Worm (Caenorhabditis elegans) whole organism, L2 larva: ENCODE data around the gene ZK546.2.

ENCODE experiments used
- C34F6.9 ChIP-seq: fragments of 150-350 bp; optimal IDR thresholded peaks from 2 replicates; lab custom pipeline; 2014; ENCODE audit warnings: missing biosample characterization, missing genetic modification characterization
- F13H6.1 ChIP-seq: sonication (generic microtip); optimal IDR thresholded peaks from 2 replicates; lab custom pipeline; 2016; ENCODE audit warnings: missing genetic modification characterization, missing compliant biosample characterization
- R02D3.7 ChIP-seq: fragments of 150-350 bp; optimal IDR thresholded peaks from 2 replicates; lab custom pipeline; 2014; ENCODE audit warnings: missing biosample characterization, missing genetic modification characterization
- Y55F3AM.14 ChIP-seq: fragments of 200-800 bp; sonication (Bioruptor generic); optimal IDR thresholded peaks from 2 replicates; lab custom pipeline; 2018; ENCODE audit warnings: mild to moderate bottlenecking, missing genetic modification characterization, missing compliant biosample characterization
- ZK546.5 ChIP-seq: sonication (generic microtip); optimal IDR thresholded peaks from 2 replicates; lab custom pipeline; 2017; ENCODE audit warnings: missing biosample characterization, missing genetic modification characterization
- alr-1 ChIP-seq: fragments of 150-350 bp; optimal IDR thresholded peaks from 2 replicates; lab custom pipeline; 2014; ENCODE audit warnings: missing biosample characterization, missing genetic modification characterization
- aly-2 ChIP-seq: fragments of 150-350 bp; optimal IDR thresholded peaks from 2 replicates; lab custom pipeline; 2014; ENCODE audit warnings: missing biosample characterization, missing genetic modification characterization
- ama-1 ChIP-seq: fragments of 150-350 bp; optimal IDR thresholded peaks from 2 replicates; lab custom pipeline; 2018; ENCODE audit warnings: inconsistent platforms
- blmp-1 ChIP-seq: sonication (generic microtip); optimal IDR thresholded peaks from 2 replicates; lab custom pipeline; 2017; ENCODE audit warnings: missing genetic modification characterization, mild to moderate bottlenecking, missing compliant biosample characterization, antibody characterized with exemption, moderate library complexity; ENCODE audit not compliant: insufficient read depth
- crh-2 ChIP-seq: sonication (generic microtip); optimal IDR thresholded peaks from 2 replicates; lab custom pipeline; 2017; ENCODE audit warnings: missing biosample characterization, missing genetic modification characterization
- elt-1 ChIP-seq: fragments of 150-350 bp; optimal IDR thresholded peaks from 2 replicates; lab custom pipeline; 2014; ENCODE audit warnings: missing biosample characterization, missing genetic modification characterization
- elt-3 ChIP-seq: sonication (generic microtip); optimal IDR thresholded peaks from 2 replicates; lab custom pipeline; 2017; ENCODE audit warnings: missing biosample characterization, missing genetic modification characterization
- fos-1 ChIP-seq: fragments of 150-350 bp; optimal IDR thresholded peaks from 2 replicates; lab custom pipeline; 2014; ENCODE audit warnings: missing biosample characterization, missing genetic modification characterization
- gmeb-1 ChIP-seq: fragments of 150-350 bp; optimal IDR thresholded peaks from 2 replicates; lab custom pipeline; 2014; ENCODE audit warnings: missing biosample characterization, missing genetic modification characterization
- lin-13 ChIP-seq: fragments of 150-350 bp; optimal IDR thresholded peaks from 2 replicates; lab custom pipeline; 2014; ENCODE audit warnings: missing biosample characterization, missing genetic modification reagents, missing genetic modification characterization
- lin-39 ChIP-seq: fragments of 150-350 bp; optimal IDR thresholded peaks from 2 replicates; lab custom pipeline; 2014; ENCODE audit warnings: missing biosample characterization, missing genetic modification reagents, missing genetic modification characterization
- lsy-2 ChIP-seq, 2 experiments: fragments of 150-350 bp in 1 of 2; sonication (generic microtip) in 1 of 2; optimal IDR thresholded peaks; 2 replicates each; lab custom pipeline; 2014 to 2017; ENCODE audit warnings: missing biosample characterization in 2 of 2, missing genetic modification characterization in 2 of 2
- mab-5 ChIP-seq: fragments of 150-350 bp; optimal IDR thresholded peaks from 2 replicates; lab custom pipeline; 2014; ENCODE audit warnings: missing biosample characterization, missing genetic modification characterization
- mbf-1 ChIP-seq: sonication (generic microtip); optimal IDR thresholded peaks from 2 replicates; lab custom pipeline; 2017; ENCODE audit warnings: missing biosample characterization, missing genetic modification characterization
- nhr-10 ChIP-seq: sonication (generic microtip); optimal IDR thresholded peaks from 2 replicates; lab custom pipeline; 2017; ENCODE audit warnings: missing biosample characterization, missing genetic modification characterization
- nhr-11 ChIP-seq: fragments of 150-350 bp; optimal IDR thresholded peaks from 2 replicates; lab custom pipeline; 2014; ENCODE audit warnings: missing biosample characterization, missing genetic modification characterization
- nhr-12 ChIP-seq: fragments of 150-350 bp; optimal IDR thresholded peaks from 2 replicates; lab custom pipeline; 2014; ENCODE audit warnings: missing biosample characterization, missing genetic modification characterization
- nhr-129 ChIP-seq: fragments of 150-350 bp; optimal IDR thresholded peaks from 2 replicates; lab custom pipeline; 2014; ENCODE audit warnings: missing biosample characterization, missing genetic modification characterization
- nhr-23 ChIP-seq: fragments of 150-350 bp; optimal IDR thresholded peaks from 2 replicates; lab custom pipeline; 2014; ENCODE audit warnings: missing biosample characterization, missing genetic modification reagents, missing genetic modification characterization
- nhr-25 ChIP-seq: fragments of 150-350 bp; sonication (generic microtip); optimal IDR thresholded peaks from 3 replicates; lab custom pipeline; 2014; ENCODE audit warnings: missing biosample characterization, missing genetic modification characterization
- nhr-6 ChIP-seq: fragments of 150-350 bp; optimal IDR thresholded peaks from 2 replicates; lab custom pipeline; 2014; ENCODE audit warnings: missing biosample characterization, missing genetic modification characterization
- nhr-77 ChIP-seq: fragments of 150-350 bp; optimal IDR thresholded peaks from 2 replicates; lab custom pipeline; 2014; ENCODE audit warnings: missing biosample characterization, missing genetic modification characterization
- sma-3 ChIP-seq: sonication (generic microtip); optimal IDR thresholded peaks from 2 replicates; lab custom pipeline; 2016; ENCODE audit warnings: missing genetic modification reagents, missing genetic modification characterization, missing compliant biosample characterization
- sma-9 ChIP-seq, 2 experiments: fragments of 150-350 bp in 1 of 2; sonication (generic microtip) in 1 of 2; optimal IDR thresholded peaks; 2 replicates each; lab custom pipeline; 2014 to 2016; ENCODE audit warnings: missing genetic modification characterization in 2 of 2, mild to moderate bottlenecking in 1 of 2, missing biosample characterization in 1 of 2, missing compliant biosample characterization in 1 of 2, missing genetic modification reagents in 1 of 2, moderate library complexity in 1 of 2
- snpc-4 ChIP-seq: fragments of 150-350 bp; optimal IDR thresholded peaks from 2 replicates; lab custom pipeline; 2014; ENCODE audit warnings: missing biosample characterization, missing genetic modification characterization
- unc-39 ChIP-seq: fragments of 150-350 bp; optimal IDR thresholded peaks from 2 replicates; lab custom pipeline; 2014; ENCODE audit warnings: missing biosample characterization, missing genetic modification characterization
- unc-55 ChIP-seq: fragments of 150-350 bp; sonication (generic microtip); optimal IDR thresholded peaks from 3 replicates; lab custom pipeline; 2014; ENCODE audit warnings: missing biosample characterization, missing genetic modification reagents, missing genetic modification characterization
- ztf-1 ChIP-seq: fragments of 200-800 bp; sonication (Bioruptor generic); conservative IDR thresholded peaks from 2 replicates; pipeline ENCODE4 v1.3.6; 2022; ENCODE audit warnings: missing genetic modification characterization, missing compliant biosample characterization
- ztf-11 ChIP-seq: sonication (generic microtip); optimal IDR thresholded peaks from 2 replicates; lab custom pipeline; 2017; ENCODE audit warnings: missing biosample characterization, missing genetic modification characterization
- ztf-4 ChIP-seq: fragments of 150-350 bp; optimal IDR thresholded peaks from 2 replicates; lab custom pipeline; 2014; ENCODE audit warnings: missing biosample characterization, missing genetic modification characterization

Gene ZK546.2

DNA sequence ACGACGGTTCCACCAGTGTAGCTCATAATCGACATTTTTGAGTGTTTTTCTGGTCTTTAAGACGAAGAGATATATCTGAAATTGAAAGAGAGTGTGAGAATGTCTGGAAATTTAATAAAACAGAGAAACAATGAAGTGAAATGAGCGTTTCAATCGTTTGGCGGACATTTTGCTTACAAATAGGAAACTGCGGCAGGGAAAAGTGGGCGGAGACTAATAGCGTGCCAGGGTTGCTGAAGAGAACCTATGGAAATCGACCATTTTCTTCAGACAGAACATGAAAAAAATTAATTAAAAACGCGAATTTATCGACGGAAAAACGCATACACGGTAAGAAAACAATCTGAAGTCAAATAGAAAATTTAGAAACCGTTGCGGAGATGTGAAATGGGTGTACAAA, 9.5 kb downstream of the ZK546.2 start, which contains the start of gene pbs-3 (continued):
- no peak for TF ChIP-seq ztf-11 (tag; lab: Kevin White, UChicago)
- no peak for TF ChIP-seq nhr-6 (tag; lab: Kevin White, UChicago)
- TF ChIP-seq ZK546.5 (tag; lab: Kevin White, UChicago) = no peak
- TF ChIP-seq ama-1 (lab: Kevin White, UChicago) = peak; percentile 60
- no peak for TF ChIP-seq R02D3.7 (tag; lab: Kevin White, UChicago)
- TF ChIP-seq ztf-4 = no peak
- TF ChIP-seq lin-13 (GFP tag; lab: Kevin White, UChicago) = peak; percentile 76
- TF ChIP-seq, all 48 proteins: peak for 17

- TF ChIP-seq nhr-129 = peak; percentile 58
- peak in 1 of 2 experiments; percentile 26 for TF ChIP-seq lsy-2 (tag; optimal IDR thresholded peaks at IDR 0.05; lab: Kevin White, UChicago)
- no peak for TF ChIP-seq elt-3 (tag; lab: Kevin White, UChicago)
- peak; percentile 39 for TF ChIP-seq unc-55 (GFP tag; lab: Kevin White, UChicago)
- no peak for TF ChIP-seq fos-1
- TF ChIP-seq C34F6.9 (tag; lab: Kevin White, UChicago) = peak; percentile 46
- TF ChIP-seq nhr-10 (tag; lab: Kevin White, UChicago) = no peak
These were observed 13.9 kb downstream of the ZK546.2 start, which contains the start of gene ulp-2 for ce11 chrII:4959719-4960118. Gene ulp-2 (minus strand): TSS chrII:4959876.

DNA sequence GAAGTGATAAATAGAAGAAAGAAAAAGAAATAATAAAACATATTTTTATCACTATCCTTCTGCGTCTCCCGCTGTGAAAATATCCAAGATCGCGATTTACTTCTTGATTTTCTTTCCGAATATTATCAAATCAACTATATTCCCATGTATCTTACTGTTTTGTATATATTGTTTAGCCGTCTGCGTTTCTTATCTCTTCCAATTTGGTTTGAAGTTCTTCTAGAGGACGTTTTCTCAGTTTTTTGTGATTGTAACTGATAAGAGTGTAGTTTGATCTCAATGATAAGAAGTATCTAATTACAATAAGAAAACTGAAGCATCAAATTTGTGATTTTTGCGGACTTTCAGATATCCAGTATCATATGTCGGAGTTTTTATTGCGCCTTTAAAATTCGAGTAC, 14.9 kb downstream of the ZK546.2 start:
- peak; percentile 16 for TF ChIP-seq sma-9 (GFP tag; optimal IDR thresholded peaks at IDR 0.05; lab: Kevin White, UChicago)
- TF ChIP-seq sma-9 (tag; optimal IDR thresholded peaks at IDR 0.05; lab: Kevin White, UChicago) = no peak
- no peak for TF ChIP-seq blmp-1 (tag; lab: Kevin White, UChicago)
- no peak for TF ChIP-seq gmeb-1 (tag; lab: Kevin White, UChicago)
- no peak for TF ChIP-seq lin-39 (tag; lab: Kevin White, UChicago)
- TF ChIP-seq fos-1 = peak; percentile 42
- TF ChIP-seq sma-3 (GFP tag; lab: Kevin White, UChicago) = peak; percentile 19
- TF ChIP-seq R02D3.7 (tag; lab: Kevin White, UChicago) = no peak
- no peak for TF ChIP-seq elt-3 (tag; lab: Kevin White, UChicago)
- TF ChIP-seq Y55F3AM.14 = no peak
- no peak for TF ChIP-seq nhr-77 (tag; lab: Kevin White, UChicago)
- no peak for TF ChIP-seq F13H6.1 (tag; lab: Kevin White, UChicago)
- TF ChIP-seq ztf-1 (GFP tag; lab: Robert Waterston, UW) = no peak

ce11 chrII:4966576-4966975, 20.7 kb downstream of the ZK546.2 start:
- TF ChIP-seq ZK546.5 (tag; lab: Kevin White, UChicago) = no peak
- TF ChIP-seq alr-1 (tag; lab: Kevin White, UChicago) = no peak
- TF ChIP-seq mbf-1 = no peak
- TF ChIP-seq blmp-1 (tag; lab: Kevin White, UChicago) = no peak
- TF ChIP-seq snpc-4 (tag; lab: Kevin White, UChicago) = no peak
- TF ChIP-seq, all 48 proteins: peak for 0

- TF ChIP-seq nhr-23 (tag; lab: Kevin White, UChicago) (no peak), ztf-11 (tag; lab: Kevin White, UChicago) (no peak), sma-3 (GFP tag; lab: Kevin White, UChicago) (no peak), elt-3 (tag; lab: Kevin White, UChicago) (no peak), fos-1 (peak; percentile 26)
These were observed 21.8 kb downstream of the ZK546.2 start for ce11 chrII:4967636-4968035.

DNA sequence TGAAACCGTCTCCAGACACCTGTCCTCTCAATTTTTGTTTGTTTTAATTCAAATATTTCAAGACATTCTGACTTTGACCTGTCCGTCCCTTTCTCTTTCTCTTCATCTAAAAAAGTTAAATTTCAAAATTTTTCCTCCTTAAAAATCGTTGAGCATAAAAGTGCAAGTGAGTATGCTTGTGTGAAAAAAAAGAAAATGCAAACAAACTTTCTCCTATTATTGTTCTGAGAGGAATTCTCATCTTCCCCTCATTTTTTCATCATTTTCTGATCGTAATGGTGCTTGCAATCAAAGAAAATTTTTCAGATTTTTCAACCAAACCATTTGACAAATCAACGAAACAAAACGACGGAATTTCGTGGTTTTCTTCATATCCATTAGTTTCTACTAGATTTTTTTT, 23.0 kb downstream of the ZK546.2 start, which contains the start of gene shc-2:
shc-2 (plus strand) TSS at position 301 of the 400 bp plus-strand sequence.
- TF ChIP-seq sma-3 (GFP tag; lab: Kevin White, UChicago) (no peak), nhr-129 (no peak), F13H6.1 (tag; lab: Kevin White, UChicago) (no peak), lsy-2 (tag; optimal IDR thresholded peaks at IDR 0.05; lab: Kevin White, UChicago) (no peak), crh-2 (tag; lab: Kevin White, UChicago) (no peak), mab-5 (tag; lab: Kevin White, UChicago) (no peak), lin-39 (tag; lab: Kevin White, UChicago) (no peak), nhr-11 (tag; lab: Kevin White, UChicago) (no peak), nhr-25 (tag; lab: Kevin White, UChicago) (no peak), unc-39 (no peak), nhr-12 (tag; lab: Kevin White, UChicago) (no peak), aly-2 (tag; lab: Kevin White, UChicago) (no peak), nhr-10 (tag; lab: Kevin White, UChicago) (no peak), elt-1 (tag; lab: Kevin White, UChicago) (no peak), R02D3.7 (tag; lab: Kevin White, UChicago) (no peak), ztf-4 (no peak), snpc-4 (tag; lab: Kevin White, UChicago) (no peak)
- TF ChIP-seq, all 48 proteins: peak for 0
